Worm (Caenorhabditis elegans): ENCODE data around the gene ergi-1.

Gene ergi-1

DNA sequence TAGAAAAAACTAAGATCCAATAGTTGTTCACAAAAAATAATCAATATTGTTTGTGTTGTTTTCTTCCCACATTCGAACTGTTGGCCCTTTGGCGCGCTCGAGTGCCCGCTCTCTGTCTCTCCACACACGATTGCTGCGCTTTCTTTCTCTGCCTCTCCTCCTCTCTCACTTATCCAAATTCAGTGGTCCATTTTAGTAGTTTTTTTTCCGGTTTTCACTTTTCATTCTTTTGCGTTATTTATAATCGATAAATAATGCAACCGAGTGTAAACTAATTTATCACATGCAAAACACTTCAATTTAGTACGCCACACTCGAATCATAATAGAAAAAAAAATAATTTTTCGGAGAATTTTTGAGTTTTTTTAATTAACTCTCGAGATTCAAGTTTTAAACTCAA, 34.6 kb downstream of the ergi-1 start:
- TF ChIP-seq ham-2 (GFP tag; optimal IDR thresholded peaks at IDR 0.05) = no peak
- TF ChIP-seq pha-4 (tag; optimal IDR thresholded peaks at IDR 0.05) = no peak
- no peak for TF ChIP-seq ces-1 (GFP tag; optimal IDR thresholded peaks at IDR 0.05)
- TF ChIP-seq drap-1 (GFP tag; optimal IDR thresholded peaks at IDR 0.05) = no peak
- no peak for TF ChIP-seq nhr-76 (tag; optimal IDR thresholded peaks at IDR 0.05)
- TF ChIP-seq lin-32 (GFP tag; optimal IDR thresholded peaks at IDR 0.05) = no peak
- TF ChIP-seq mls-2 (tag; optimal IDR thresholded peaks at IDR 0.05) = no peak
- TF ChIP-seq ceh-83 (GFP tag; optimal IDR thresholded peaks at IDR 0.05) = no peak
- TF ChIP-seq elt-3 (tag; optimal IDR thresholded peaks at IDR 0.05) = no peak
- no peak for TF ChIP-seq flh-1 (GFP tag; optimal IDR thresholded peaks at IDR 0.05)
- TF ChIP-seq ztf-11 (tag; optimal IDR thresholded peaks at IDR 0.05) = no peak
- TF ChIP-seq ceh-39 (tag; optimal IDR thresholded peaks at IDR 0.05) = no peak
- TF ChIP-seq zip-8 (tag; optimal IDR thresholded peaks at IDR 0.05) = no peak
- TF ChIP-seq M03D4.4 (tag; optimal IDR thresholded peaks at IDR 0.05) = no peak
- TF ChIP-seq nhr-237 (tag; optimal IDR thresholded peaks at IDR 0.05) = no peak
- no peak for TF ChIP-seq snpc-4 (tag; optimal IDR thresholded peaks at IDR 0.05)

DNA sequence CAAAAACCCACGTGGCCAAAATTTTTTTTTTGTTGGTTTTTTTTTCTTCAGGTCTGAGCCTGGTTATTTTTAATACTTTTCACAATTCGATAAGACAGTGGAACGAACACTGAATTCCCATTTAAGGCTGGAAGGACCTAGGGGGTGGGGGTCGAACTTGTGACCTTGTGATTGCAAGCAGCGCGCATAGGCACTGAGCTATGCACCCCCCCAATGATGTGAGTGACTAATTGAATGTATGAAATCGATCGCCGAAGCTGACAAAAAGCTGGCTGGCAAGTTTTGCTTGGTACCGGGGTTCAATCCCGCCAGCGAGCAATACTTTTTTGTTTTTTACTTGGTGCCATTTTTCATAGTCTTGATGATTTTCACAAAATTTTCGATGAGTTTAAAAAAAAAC, 36.2 kb downstream of the ergi-1 start:
- TF ChIP-seq unc-120 (tag; optimal IDR thresholded peaks at IDR 0.05; ENCODE audit: poor library complexity, severe bottlenecking) = peak; percentile 17
- TF ChIP-seq nhr-237 (tag; optimal IDR thresholded peaks at IDR 0.05) = no peak
- TF ChIP-seq pha-4 (tag; optimal IDR thresholded peaks at IDR 0.05) = no peak
- TF ChIP-seq ceh-39 (tag; optimal IDR thresholded peaks at IDR 0.05) = no peak
- no peak for TF ChIP-seq elt-1 (tag; optimal IDR thresholded peaks at IDR 0.05; ENCODE audit: borderline replicate concordance, insufficient read depth)
- no peak for TF ChIP-seq mab-5 (tag; optimal IDR thresholded peaks at IDR 0.05)
- TF ChIP-seq M03D4.4 (tag; optimal IDR thresholded peaks at IDR 0.05) = peak; percentile 22

DNA sequence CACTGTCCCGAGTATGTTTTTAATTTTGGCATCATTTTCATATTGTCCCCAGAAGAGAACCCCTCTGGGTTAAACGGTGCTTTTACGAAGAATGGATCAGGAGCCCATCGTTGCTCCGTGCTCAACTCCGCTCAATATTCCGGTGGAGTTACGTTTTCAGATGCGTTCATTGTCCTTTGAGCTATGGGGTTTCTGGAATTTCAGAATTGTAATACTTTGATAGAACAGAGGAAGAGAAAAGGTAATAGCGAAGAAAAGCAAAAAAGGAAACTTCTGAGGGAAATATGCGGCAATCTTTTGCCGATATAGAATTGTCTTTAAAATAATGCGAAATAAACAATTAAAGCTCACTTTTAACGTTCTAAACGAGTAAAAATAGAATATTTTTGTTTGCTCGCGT, 37.1 kb downstream of the ergi-1 start, which contains the start of gene Y40A1A.3:
Gene Y40A1A.3, minus strand, starts transcription at position 101 of the 400 bp plus-strand sequence.
- no peak for TF ChIP-seq ceh-39 (tag; optimal IDR thresholded peaks at IDR 0.05)
- no peak for TF ChIP-seq lin-13 (tag; optimal IDR thresholded peaks at IDR 0.05)
- no peak for TF ChIP-seq pha-4 (tag; optimal IDR thresholded peaks at IDR 0.05)
- no peak for TF ChIP-seq nhr-2 (tag; optimal IDR thresholded peaks at IDR 0.05)
- TF ChIP-seq sem-2 (GFP tag; optimal IDR thresholded peaks at IDR 0.05) = no peak
- TF ChIP-seq unc-120 (tag; optimal IDR thresholded peaks at IDR 0.05; ENCODE audit: poor library complexity, severe bottlenecking) = no peak
- no peak for TF ChIP-seq sptf-1 (tag; optimal IDR thresholded peaks at IDR 0.05)
- no peak for TF ChIP-seq nhr-12 (tag; optimal IDR thresholded peaks at IDR 0.05)
- TF ChIP-seq mep-1 (tag; optimal IDR thresholded peaks at IDR 0.05) = no peak
- no peak for TF ChIP-seq cnd-1 (tag; optimal IDR thresholded peaks at IDR 0.05)
- no peak for TF ChIP-seq ham-2 (GFP tag; optimal IDR thresholded peaks at IDR 0.05)

DNA sequence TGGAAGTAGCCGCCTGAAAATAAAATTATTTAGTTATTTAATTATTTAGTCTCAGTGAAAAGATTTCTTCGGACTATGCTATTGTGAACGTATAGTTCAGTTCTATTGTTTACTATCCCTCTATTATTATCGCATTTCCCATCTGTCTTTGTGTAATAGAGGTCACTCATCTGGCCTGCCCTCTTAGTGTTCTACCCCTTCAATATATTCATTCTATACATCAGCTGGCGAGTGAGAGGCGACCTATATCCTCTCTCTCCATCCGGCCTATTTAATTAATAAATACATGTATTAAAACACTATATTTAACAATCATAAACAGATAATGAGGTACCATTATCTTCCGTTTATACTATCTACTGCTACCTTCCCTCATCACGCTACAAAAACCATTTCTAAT, 39.1 kb downstream of the ergi-1 start:
- TF ChIP-seq ces-1 (GFP tag; optimal IDR thresholded peaks at IDR 0.05) (peak; percentile 38), cnd-1 (tag; optimal IDR thresholded peaks at IDR 0.05) (peak; percentile 43), ceh-43 (GFP tag; optimal IDR thresholded peaks at IDR 0.05) (peak; percentile 56), nhr-2 (tag; optimal IDR thresholded peaks at IDR 0.05) (peak; percentile 49), sptf-1 (tag; optimal IDR thresholded peaks at IDR 0.05) (peak; percentile 18)

DNA sequence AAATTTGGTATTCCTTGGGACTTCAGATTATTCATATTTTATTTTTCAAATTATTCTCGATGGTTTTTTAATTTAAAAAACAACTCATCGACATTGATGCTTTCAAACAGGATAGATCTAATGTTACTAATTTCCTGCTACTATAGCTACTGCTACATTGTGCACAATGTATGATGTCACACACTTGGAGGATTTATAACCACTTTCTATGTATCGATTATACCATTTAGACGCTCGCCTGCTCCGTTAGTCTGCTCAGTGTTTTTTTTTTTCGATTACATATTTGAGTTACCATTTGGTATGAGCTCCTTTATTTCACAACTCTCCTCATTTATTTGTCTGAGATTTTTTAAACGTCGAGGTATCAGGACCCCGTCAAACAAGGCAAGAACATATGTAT, 44.6 kb downstream of the ergi-1 start, which contains the start of gene Y40A1A.2:
Gene Y40A1A.2, plus strand, starts transcription at position 301 of the 400 bp plus-strand sequence.
- TF ChIP-seq bed-3 (GFP tag; optimal IDR thresholded peaks at IDR 0.05) = no peak

DNA sequence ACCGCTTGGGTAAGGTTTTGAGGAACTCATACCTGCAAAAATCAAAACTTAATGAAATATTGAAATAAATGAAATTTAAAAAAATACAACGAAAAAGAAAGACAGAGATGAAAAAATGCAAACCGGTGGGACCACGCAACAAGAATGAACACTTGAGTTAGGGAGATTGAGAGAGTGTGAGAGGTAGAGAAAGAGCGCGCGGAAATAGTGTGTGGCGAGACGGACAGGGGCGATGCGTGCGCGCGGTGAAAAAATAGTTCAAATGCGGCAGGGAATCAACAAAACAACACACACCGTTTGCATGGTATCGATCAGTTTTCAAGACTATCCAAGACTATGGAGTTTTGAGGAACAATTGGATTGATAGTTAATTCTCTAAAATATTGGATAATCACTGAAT, 45.5 kb downstream of the ergi-1 start, which contains the start of gene meg-3:
Gene meg-3, minus strand, starts transcription at position 32 of the 400 bp plus-strand sequence.
- TF ChIP-seq unc-62 (GFP tag; optimal IDR thresholded peaks at IDR 0.05) = no peak
- TF ChIP-seq mep-1 (tag; optimal IDR thresholded peaks at IDR 0.05) = peak; percentile 11
- no peak for TF ChIP-seq tbx-8 (GFP tag; optimal IDR thresholded peaks at IDR 0.05)
- no peak for TF ChIP-seq zip-8 (tag; optimal IDR thresholded peaks at IDR 0.05)
- no peak for TF ChIP-seq nhr-28 (tag; optimal IDR thresholded peaks at IDR 0.05)
- no peak for TF ChIP-seq nhr-2 (tag; optimal IDR thresholded peaks at IDR 0.05)
